Worm (Caenorhabditis elegans) whole organism, late embryonic: ENCODE measurements around the gene srw-91.
"Not testable (repeated sequence)": the region's sequence is repeated elsewhere in the genome, so short reads cannot be mapped to it uniquely, and the experiment has no call there.

Source experiments
- T23F11.4 ChIP-seq: fragments of 200-800 bp; sonication (Bioruptor generic); optimal IDR thresholded peaks from 2 replicates; lab custom pipeline; 2018; ENCODE audit warnings: mild to moderate bottlenecking, missing genetic modification characterization, missing compliant biosample characterization
- ama-1 ChIP-seq: fragments of 150-350 bp; optimal IDR thresholded peaks from 2 replicates; lab custom pipeline; 2014
- dve-1 ChIP-seq: sonication (generic microtip); optimal IDR thresholded peaks from 2 replicates; lab custom pipeline; 2017; ENCODE audit warnings: antibody characterized with exemption, mild to moderate bottlenecking, missing genetic modification characterization, missing compliant biosample characterization
- hlh-15 ChIP-seq: sonication (generic microtip); optimal IDR thresholded peaks from 2 replicates; lab custom pipeline; 2016; ENCODE audit warnings: missing genetic modification characterization, missing compliant biosample characterization
- madf-2 ChIP-seq: sonication (generic microtip); optimal IDR thresholded peaks from 2 replicates; lab custom pipeline; 2017; ENCODE audit warnings: missing genetic modification characterization, missing compliant biosample characterization
- nhr-11 ChIP-seq: fragments of 150-350 bp; optimal IDR thresholded peaks from 2 replicates; lab custom pipeline; 2014; ENCODE audit warnings: missing biosample characterization, missing genetic modification characterization
- pha-4 ChIP-seq: fragments of 150-350 bp; optimal IDR thresholded peaks from 2 replicates; lab custom pipeline; 2018; ENCODE audit warnings: missing biosample characterization, missing genetic modification reagents, missing genetic modification characterization
- tbx-2 ChIP-seq: sonication (generic microtip); optimal IDR thresholded peaks from 2 replicates; lab custom pipeline; 2016; ENCODE audit warnings: missing genetic modification characterization, missing compliant biosample characterization
- ttx-3 ChIP-seq: sonication (generic microtip); optimal IDR thresholded peaks from 2 replicates; lab custom pipeline; 2016; ENCODE audit warnings: missing genetic modification reagents, missing genetic modification characterization, missing compliant biosample characterization
- unc-42 ChIP-seq: sonication (generic microtip); optimal IDR thresholded peaks from 2 replicates; lab custom pipeline; 2016; ENCODE audit warnings: missing genotype, missing genetic modification characterization, missing compliant biosample characterization
- unc-86 ChIP-seq: sonication (generic microtip); optimal IDR thresholded peaks from 2 replicates; lab custom pipeline; 2016; ENCODE audit warnings: missing genetic modification characterization, missing compliant biosample characterization

DNA sequence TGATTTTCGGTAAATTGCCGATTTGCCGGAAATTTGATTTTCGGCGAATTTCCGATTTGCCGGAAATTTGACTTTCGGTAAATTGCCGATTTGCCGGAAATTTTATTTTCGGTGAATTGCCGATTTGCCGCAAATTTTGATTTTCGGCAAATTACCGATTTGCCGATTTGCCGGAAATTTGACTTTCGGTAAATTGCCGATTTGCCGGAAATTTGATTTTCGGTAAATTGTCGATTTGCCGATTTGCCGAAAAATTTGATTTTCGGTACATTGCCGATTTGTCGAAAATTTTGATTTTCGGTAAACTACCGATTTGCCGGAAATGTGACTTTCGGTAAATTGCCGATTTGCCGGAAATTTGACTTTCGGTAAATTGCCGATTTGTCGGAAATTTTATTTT, 33.1 kb upstream of the srw-91 start:
- TF ChIP-seq hlh-15; dve-1 (tag; lab: Kevin White, UChicago); ttx-3 (tag; lab: Kevin White, UChicago); tbx-2 (tag; lab: Kevin White, UChicago); madf-2; ama-1 (lab: Kevin White, UChicago); nhr-11 (tag; lab: Kevin White, UChicago); unc-86; pha-4 (tag; lab: Kevin White, UChicago); T23F11.4 (GFP tag; lab: Kevin White, UChicago); unc-42 (tag; lab: Kevin White, UChicago): not testable (repeated sequence)
